Worm (Caenorhabditis elegans): ENCODE data around the gene T02G5.14.

- TF ChIP-seq syd-9 (tag; optimal IDR thresholded peaks at IDR 0.05) (no peak), ztf-16 (tag; optimal IDR thresholded peaks at IDR 0.05) (no peak), ceh-18 (tag; optimal IDR thresholded peaks at IDR 0.05) (no peak), mec-3 (tag; optimal IDR thresholded peaks at IDR 0.05; ENCODE audit: borderline replicate concordance) (no peak), sox-4 (tag; optimal IDR thresholded peaks at IDR 0.05) (no peak), ets-4 (tag; optimal IDR thresholded peaks at IDR 0.05) (no peak), Y22D7AL.16 (tag; optimal IDR thresholded peaks at IDR 0.05) (no peak), T23F11.4 (GFP tag; optimal IDR thresholded peaks at IDR 0.05) (no peak), pag-3 (tag; optimal IDR thresholded peaks at IDR 0.05; ENCODE audit: borderline replicate concordance) (no peak)
These were observed 27.8 kb upstream of the T02G5.14 start for ce11 chrII:7056328-7056727.

All from whole organism, late embryonic.